Worm (Caenorhabditis elegans) whole organism, L4 larva: ENCODE results near the gene Y57G11C.30.
"Not testable (repeated sequence)": the region's sequence is repeated elsewhere in the genome, so short reads cannot be mapped to it uniquely, and the experiment has no call there.

ENCODE experiments used
- F10B5.3 ChIP-seq: sonication (generic microtip); optimal IDR thresholded peaks from 2 replicates; lab custom pipeline; 2016; ENCODE audit warnings: mild to moderate bottlenecking, missing genetic modification characterization, missing compliant biosample characterization
- F37D6.2 ChIP-seq: sonication (generic microtip); optimal IDR thresholded peaks from 2 replicates; lab custom pipeline; 2016; ENCODE audit warnings: mild to moderate bottlenecking, missing genetic modification characterization, missing compliant biosample characterization
- R02D3.7 ChIP-seq: fragments of 150-350 bp; sonication (generic microtip); optimal IDR thresholded peaks from 3 replicates; lab custom pipeline; 2014; ENCODE audit warnings: missing biosample characterization, missing genetic modification characterization
- T26A8.4 ChIP-seq: fragments of 200-800 bp; sonication (Bioruptor generic); IDR thresholded peaks from 2 replicates; pipeline ENCODE4 v1.3.6; 2022; ENCODE audit warnings: missing genetic modification characterization, missing compliant biosample characterization
- Y105C5A.15 ChIP-seq: fragments of 200-800 bp; sonication (Bioruptor generic); IDR thresholded peaks from 2 replicates; pipeline ENCODE4 v1.3.6; 2022; ENCODE audit warnings: missing genetic modification characterization, missing compliant biosample characterization
- Y5F2A.4 ChIP-seq: fragments of 200-800 bp; sonication (Bioruptor generic); optimal IDR thresholded peaks from 2 replicates; lab custom pipeline; 2018; ENCODE audit warnings: mild to moderate bottlenecking, missing genetic modification characterization, missing compliant biosample characterization
- arid-1 ChIP-seq: fragments of 200-800 bp; sonication (Bioruptor generic); conservative IDR thresholded peaks from 2 replicates; pipeline ENCODE4 v1.3.6; 2022; ENCODE audit warnings: missing genetic modification reagents, missing genetic modification characterization, missing compliant biosample characterization
- attf-4 ChIP-seq: sonication (generic microtip); optimal IDR thresholded peaks from 3 replicates; lab custom pipeline; 2017; ENCODE audit warnings: missing biosample characterization, missing genetic modification characterization
- ceh-20 ChIP-seq: fragments of 200-800 bp; sonication (Bioruptor generic); IDR thresholded peaks from 2 replicates; pipeline ENCODE4 v1.3.6; 2022; ENCODE audit warnings: missing genetic modification reagents, missing genetic modification characterization, missing compliant biosample characterization
- ceh-82 ChIP-seq: sonication (generic microtip); optimal IDR thresholded peaks from 2 replicates; lab custom pipeline; 2017; ENCODE audit warnings: missing biosample characterization, missing genetic modification characterization
- ces-1 ChIP-seq: fragments of 150-350 bp; sonication (generic microtip); optimal IDR thresholded peaks from 4 replicates; lab custom pipeline; 2014; ENCODE audit warnings: missing biosample characterization, missing genetic modification reagents, missing genetic modification characterization
- ctbp-1 ChIP-seq: fragments of 200-800 bp; sonication (Bioruptor generic); IDR thresholded peaks from 2 replicates; pipeline ENCODE4 v1.3.6; 2022; ENCODE audit warnings: missing genetic modification reagents, missing genetic modification characterization, missing compliant biosample characterization
- daf-16 ChIP-seq, 3 experiments: sonication (generic microtip); optimal IDR thresholded peaks; 2 replicates each; lab custom pipeline; 2016 to 2017; ENCODE audit warnings: missing genetic modification characterization in 3 of 3, missing genetic modification reagents in 3 of 3, mild to moderate bottlenecking in 2 of 3, missing compliant biosample characterization in 2 of 3, missing biosample characterization in 1 of 3, moderate library complexity in 1 of 3
- dve-1 ChIP-seq: sonication (generic microtip); optimal IDR thresholded peaks from 2 replicates; lab custom pipeline; 2017; ENCODE audit warnings: antibody characterized with exemption, mild to moderate bottlenecking, missing genetic modification characterization, missing compliant biosample characterization; ENCODE audit not compliant: insufficient read depth
- egl-27 ChIP-seq: sonication (generic microtip); optimal IDR thresholded peaks from 3 replicates; lab custom pipeline; 2017; ENCODE audit warnings: missing biosample characterization, missing genetic modification reagents, missing genetic modification characterization
- gei-8 ChIP-seq: fragments of 200-800 bp; sonication (Bioruptor generic); optimal IDR thresholded peaks from 2 replicates; lab custom pipeline; 2018; ENCODE audit warnings: mild to moderate bottlenecking, missing genetic modification characterization, missing compliant biosample characterization
- hlh-11 ChIP-seq: fragments of 200-800 bp; sonication (Bioruptor generic); optimal IDR thresholded peaks from 2 replicates; lab custom pipeline; 2018; ENCODE audit warnings: mild to moderate bottlenecking, missing genetic modification characterization, missing compliant biosample characterization
- jun-1 ChIP-seq: fragments of 150-350 bp; optimal IDR thresholded peaks from 2 replicates; lab custom pipeline; 2014; ENCODE audit warnings: missing biosample characterization, missing genetic modification reagents, missing genetic modification characterization
- lin-39 ChIP-seq: fragments of 150-350 bp; optimal IDR thresholded peaks from 2 replicates; lab custom pipeline; 2014; ENCODE audit warnings: missing biosample characterization, missing genetic modification reagents, missing genetic modification characterization
- lir-3 ChIP-seq: sonication (generic microtip); optimal IDR thresholded peaks from 2 replicates; lab custom pipeline; 2016; ENCODE audit warnings: mild to moderate bottlenecking, missing genetic modification characterization, missing compliant biosample characterization
- madf-5 ChIP-seq, 2 experiments: fragments of 200-800 bp; sonication (Bioruptor generic); IDR thresholded peaks; 2 replicates each; pipeline ENCODE4 v1.3.6; 2022; ENCODE audit warnings: missing compliant biosample characterization in 2 of 2, missing genetic modification characterization in 2 of 2
- mdt-29 ChIP-seq: fragments of 200-800 bp; sonication (Bioruptor generic); IDR thresholded peaks from 2 replicates; pipeline ENCODE4 v1.3.6; 2022; ENCODE audit warnings: missing genetic modification reagents, missing genetic modification characterization, missing compliant biosample characterization
- mep-1 ChIP-seq: fragments of 150-350 bp; sonication (generic microtip); optimal IDR thresholded peaks from 3 replicates; lab custom pipeline; 2014; ENCODE audit warnings: missing biosample characterization, missing genetic modification characterization
- nhr-102 ChIP-seq: sonication (generic microtip); optimal IDR thresholded peaks from 2 replicates; lab custom pipeline; 2016; ENCODE audit warnings: mild to moderate bottlenecking, missing genetic modification characterization, moderate library complexity, missing compliant biosample characterization
- nhr-11 ChIP-seq: fragments of 150-350 bp; optimal IDR thresholded peaks from 2 replicates; lab custom pipeline; 2014; ENCODE audit warnings: missing biosample characterization, missing genetic modification characterization
- nhr-237 ChIP-seq: sonication (generic microtip); optimal IDR thresholded peaks from 2 replicates; lab custom pipeline; 2017; ENCODE audit warnings: missing biosample characterization, missing genetic modification characterization
- nhr-25 ChIP-seq: sonication (generic microtip); optimal IDR thresholded peaks from 2 replicates; lab custom pipeline; 2017; ENCODE audit warnings: missing genetic modification characterization, mild to moderate bottlenecking, missing compliant biosample characterization, antibody characterized with exemption, moderate library complexity, borderline replicate concordance; ENCODE audit not compliant: insufficient read depth
- nhr-41 ChIP-seq: fragments of 200-800 bp; sonication (Bioruptor generic); IDR thresholded peaks from 2 replicates; pipeline ENCODE4 v1.3.6; 2022; ENCODE audit warnings: missing genetic modification reagents, missing genetic modification characterization, missing compliant biosample characterization
- nhr-6 ChIP-seq: fragments of 150-350 bp; optimal IDR thresholded peaks from 2 replicates; lab custom pipeline; 2014; ENCODE audit warnings: missing biosample characterization, missing genetic modification characterization
- php-3 ChIP-seq: fragments of 200-800 bp; sonication (Bioruptor generic); IDR thresholded peaks from 2 replicates; pipeline ENCODE4 v1.3.6; 2022; ENCODE audit warnings: missing genetic modification reagents, missing genetic modification characterization, missing compliant biosample characterization
- saeg-2 ChIP-seq: fragments of 200-800 bp; sonication (Bioruptor generic); IDR thresholded peaks from 2 replicates; pipeline ENCODE4 v1.3.6; 2022; ENCODE audit warnings: missing genetic modification reagents, missing genetic modification characterization, missing compliant biosample characterization
- set-16 ChIP-seq: fragments of 200-800 bp; sonication (Bioruptor generic); IDR thresholded peaks from 2 replicates; pipeline ENCODE4 v1.3.6; 2022; ENCODE audit warnings: missing genetic modification reagents, missing genetic modification characterization, missing compliant biosample characterization
- snpc-1.2 ChIP-seq: fragments of 200-800 bp; sonication (Bioruptor generic); IDR thresholded peaks from 2 replicates; pipeline ENCODE4 v1.3.6; 2022; ENCODE audit warnings: missing genetic modification reagents, missing genetic modification characterization, missing compliant biosample characterization
- spr-1 ChIP-seq: sonication (generic microtip); optimal IDR thresholded peaks from 2 replicates; lab custom pipeline; 2016; ENCODE audit warnings: mild to moderate bottlenecking, missing genetic modification characterization, missing compliant biosample characterization
- spr-3 ChIP-seq: fragments of 200-800 bp; sonication (Bioruptor generic); optimal IDR thresholded peaks from 2 replicates; lab custom pipeline; 2018; ENCODE audit warnings: mild to moderate bottlenecking, missing genetic modification characterization, missing compliant biosample characterization
- unc-130 ChIP-seq: sonication (generic microtip); optimal IDR thresholded peaks from 2 replicates; lab custom pipeline; 2016; ENCODE audit warnings: missing genetic modification reagents, missing genetic modification characterization, missing compliant biosample characterization
- unc-39 ChIP-seq: sonication (generic microtip); optimal IDR thresholded peaks from 2 replicates; lab custom pipeline; 2017; ENCODE audit warnings: missing biosample characterization, missing genetic modification characterization
- unc-62 ChIP-seq, 3 experiments: fragments of 150-350 bp in 1 of 3; sonication (generic microtip); optimal IDR thresholded peaks in 2 of 3; peaks in 1 of 3; 1 replicate in 1 of 3; 2 replicates in 2 of 3; lab custom pipeline; 2014 to 2017; ENCODE audit warnings: missing biosample characterization in 3 of 3, missing genetic modification characterization in 3 of 3, missing genetic modification reagents in 3 of 3, missing genotype in 1 of 3
- vab-7 ChIP-seq: fragments of 200-800 bp; sonication (Bioruptor generic); IDR thresholded peaks from 2 replicates; pipeline ENCODE4 v1.3.6; 2022; ENCODE audit warnings: missing genetic modification reagents, missing genetic modification characterization, missing compliant biosample characterization
- zag-1 ChIP-seq: fragments of 150-350 bp; optimal IDR thresholded peaks from 2 replicates; lab custom pipeline; 2014; ENCODE audit warnings: missing biosample characterization, missing genetic modification characterization
- zfp-2 ChIP-seq: sonication (generic microtip); optimal IDR thresholded peaks from 2 replicates; lab custom pipeline; 2016; ENCODE audit warnings: mild to moderate bottlenecking, missing genetic modification characterization, missing compliant biosample characterization
- zip-11 ChIP-seq: fragments of 200-800 bp; sonication (Bioruptor generic); IDR thresholded peaks from 2 replicates; pipeline ENCODE4 v1.3.6; 2022; ENCODE audit warnings: missing genetic modification characterization, missing compliant biosample characterization
- ztf-11 ChIP-seq: fragments of 150-350 bp; optimal IDR thresholded peaks from 2 replicates; lab custom pipeline; 2014; ENCODE audit warnings: missing biosample characterization, missing genetic modification characterization

Gene Y57G11C.30

ce11 chrIV:14938596-14938995 lies at the start of gene Y57G11C.30:
Gene Y57G11C.30, plus strand, starts transcription at chrIV:14938896.
- TF ChIP-seq vab-7; lir-3 (tag; lab: Kevin White, UChicago); ces-1: not testable (repeated sequence)

DNA sequence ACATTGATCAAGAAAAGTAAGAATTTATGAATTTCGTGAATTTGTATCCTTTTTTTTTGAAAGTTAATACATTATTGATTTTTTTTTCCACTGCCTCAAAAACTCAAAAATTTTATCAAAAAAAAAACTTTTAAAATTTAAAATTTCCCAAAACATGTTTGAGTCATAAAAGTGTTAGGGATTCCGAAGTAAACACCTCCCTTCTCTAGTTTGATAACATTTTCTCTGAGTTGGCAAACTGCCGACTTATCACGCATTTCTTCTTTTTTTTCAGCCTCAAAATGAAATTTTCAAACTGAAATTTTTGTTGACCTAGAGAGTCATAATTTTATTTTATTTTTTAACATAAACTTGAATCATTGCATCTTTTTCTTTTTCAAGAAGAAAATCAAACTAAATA lies 47.8 kb upstream of the Y57G11C.30 start:
- no peak for TF ChIP-seq Y5F2A.4 (GFP tag; lab: Kevin White, UChicago)
- no peak for TF ChIP-seq lin-39 (tag; lab: Kevin White, UChicago)
- TF ChIP-seq daf-16 (GFP tag; optimal IDR thresholded peaks at IDR 0.05; lab: Kevin White, UChicago), result no peak
- TF ChIP-seq daf-16 (tag; optimal IDR thresholded peaks at IDR 0.05; lab: Kevin White, UChicago), result peak; percentile 92
- no peak for TF ChIP-seq jun-1

DNA sequence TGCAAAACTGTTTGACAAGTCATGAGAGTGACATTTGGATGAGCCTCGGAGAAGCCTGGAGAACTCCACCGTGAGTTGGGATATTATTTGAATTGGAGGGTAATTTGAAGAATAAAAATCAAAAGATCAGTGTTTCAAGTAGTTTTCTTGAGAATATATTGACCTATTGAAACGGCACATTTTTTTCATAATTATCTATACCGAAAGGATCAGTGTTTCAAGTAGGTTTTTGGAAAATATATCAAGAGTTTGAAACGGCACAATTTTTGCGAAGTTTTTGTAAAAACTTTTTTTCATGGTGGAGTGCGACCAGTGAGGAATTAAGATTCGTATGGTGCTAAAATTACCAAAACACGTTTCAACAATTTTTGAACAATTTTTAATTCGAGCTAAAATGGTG lies 46.7 kb upstream of the Y57G11C.30 start:
- TF ChIP-seq ctbp-1 (GFP tag; lab: Robert Waterston, UW) (no peak), unc-130 (GFP tag; lab: Kevin White, UChicago) (no peak), snpc-1.2 (GFP tag; lab: Robert Waterston, UW) (peak; percentile 66), egl-27 (tag; lab: Kevin White, UChicago) (no peak), nhr-102 (no peak)

ce11 chrIV:14894339-14894738 lies 44.4 kb upstream of the Y57G11C.30 start:
- TF ChIP-seq attf-4 (tag; lab: Kevin White, UChicago), result no peak
- no peak for TF ChIP-seq ceh-82 (tag; lab: Kevin White, UChicago)
- no peak for TF ChIP-seq ztf-11
- peak in 1 of 2 experiments; percentile 98 for TF ChIP-seq unc-62 (GFP tag; optimal IDR thresholded peaks at IDR 0.05 in 1 of 2; lab: Kevin White, UChicago)
- TF ChIP-seq unc-62 (tag; optimal IDR thresholded peaks at IDR 0.05; lab: Kevin White, UChicago), result no peak

DNA sequence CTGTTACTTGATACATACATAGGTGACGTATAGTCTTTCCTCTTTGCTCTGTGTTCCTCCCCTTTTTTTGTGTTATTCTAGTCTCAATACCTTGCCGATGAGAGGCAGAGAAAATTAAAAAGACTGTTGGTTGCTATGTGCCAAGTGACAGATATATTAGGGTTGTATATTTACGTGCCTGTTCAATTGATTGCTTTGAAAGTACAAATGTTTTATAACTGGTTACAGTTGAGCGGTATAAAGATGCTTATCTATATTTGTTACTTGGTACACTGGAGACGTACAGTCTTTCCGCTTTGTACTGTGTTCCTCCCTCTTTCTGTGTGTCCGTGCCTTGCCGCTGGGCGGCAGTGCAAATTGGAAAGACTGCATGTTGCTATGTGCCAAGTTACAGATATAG lies 35.5 kb upstream of the Y57G11C.30 start:
- no peak for TF ChIP-seq dve-1
- no peak for TF ChIP-seq set-16
- TF ChIP-seq mep-1 (tag; lab: Kevin White, UChicago), result no peak
- no peak for TF ChIP-seq mdt-29
- no peak for TF ChIP-seq ceh-82 (tag; lab: Kevin White, UChicago)
- no peak for TF ChIP-seq zip-11
- TF ChIP-seq gei-8 (GFP tag; lab: Kevin White, UChicago), result no peak
- no peak for TF ChIP-seq nhr-102
- TF ChIP-seq nhr-41 (GFP tag; lab: Robert Waterston, UW), result no peak
- no peak for TF ChIP-seq nhr-11 (tag; lab: Kevin White, UChicago)
- TF ChIP-seq madf-5 (GFP tag; IDR thresholded peaks at IDR 0.05; lab: Robert Waterston, UW), result no peak
- TF ChIP-seq spr-3 (GFP tag; lab: Kevin White, UChicago), result no peak
- TF ChIP-seq nhr-237 (tag; lab: Kevin White, UChicago), result no peak
- TF ChIP-seq Y105C5A.15 (GFP tag; lab: Robert Waterston, UW), result no peak
- TF ChIP-seq spr-1 (tag; lab: Kevin White, UChicago), result no peak
- no peak for TF ChIP-seq R02D3.7 (tag; lab: Kevin White, UChicago)
- no peak for TF ChIP-seq F10B5.3 (tag; lab: Kevin White, UChicago)
- no peak for TF ChIP-seq nhr-25 (tag; lab: Kevin White, UChicago)
- TF ChIP-seq, all 104 proteins: peak for 0

ce11 chrIV:14909589-14909988 lies 29.1 kb upstream of the Y57G11C.30 start, which contains the start of gene pnc-2:
Gene pnc-2, minus strand, starts transcription at chrIV:14909689.
- TF ChIP-seq T26A8.4 (GFP tag; lab: Robert Waterston, UW) (no peak), php-3 (GFP tag; lab: Robert Waterston, UW) (no peak), hlh-11 (no peak), set-16 (no peak), nhr-6 (tag; lab: Kevin White, UChicago) (no peak), F37D6.2 (tag; lab: Kevin White, UChicago) (no peak), arid-1 (GFP tag; lab: Robert Waterston, UW) (no peak), zag-1 (no peak), zfp-2 (no peak), Y105C5A.15 (GFP tag; lab: Robert Waterston, UW) (no peak), mdt-29 (no peak), unc-39 (tag; lab: Kevin White, UChicago) (no peak), ceh-20 (no peak), saeg-2 (GFP tag; lab: Robert Waterston, UW) (no peak), spr-3 (GFP tag; lab: Kevin White, UChicago) (no peak)
